Fruit fly (Drosophila melanogaster) whole organism, adult: Measurements from ENCODE around the gene FucT6.

ENCODE experiments used
- CG11617 ChIP-seq: fragments of 200-800 bp; sonication (Bioruptor generic); optimal IDR thresholded peaks from 2 replicates; lab custom pipeline; 2017; ENCODE audit warnings: mild to moderate bottlenecking, missing biosample characterization, missing genetic modification reagents, missing genetic modification characterization
- CG12768 ChIP-seq: fragments of 200-800 bp; sonication (Bioruptor generic); optimal IDR thresholded peaks from 2 replicates; lab custom pipeline; 2017; ENCODE audit warnings: missing biosample characterization, missing genetic modification characterization, mild to moderate bottlenecking, moderate library complexity, missing genetic modification reagents
- CG14711 ChIP-seq: fragments of 200-800 bp; sonication (Bioruptor generic); optimal IDR thresholded peaks from 2 replicates; lab custom pipeline; 2018; ENCODE audit warnings: missing biosample characterization, mild to moderate bottlenecking, missing genetic modification characterization, moderate library complexity
- CG1620 ChIP-seq: fragments of 200-800 bp; sonication (Bioruptor generic); optimal IDR thresholded peaks from 2 replicates; lab custom pipeline; 2016; ENCODE audit warnings: missing biosample characterization, missing genetic modification characterization
- CG33017 ChIP-seq: fragments of 200-800 bp; sonication (Bioruptor generic); optimal IDR thresholded peaks from 2 replicates; lab custom pipeline; 2018; ENCODE audit warnings: missing biosample characterization, mild to moderate bottlenecking, missing genetic modification characterization, moderate library complexity
- CG5204 ChIP-seq: fragments of 200-800 bp; sonication (Bioruptor generic); optimal IDR thresholded peaks from 2 replicates; lab custom pipeline; 2016; ENCODE audit warnings: missing biosample characterization, missing genetic modification characterization
- CG7045 ChIP-seq: fragments of 200-800 bp; sonication (Bioruptor generic); optimal IDR thresholded peaks from 2 replicates; lab custom pipeline; 2017; ENCODE audit warnings: missing biosample characterization, mild to moderate bottlenecking, missing genetic modification characterization
- CG7101 ChIP-seq: fragments of 200-800 bp; sonication (Bioruptor generic); optimal IDR thresholded peaks from 2 replicates; lab custom pipeline; 2018; ENCODE audit warnings: missing biosample characterization, mild to moderate bottlenecking, missing genetic modification characterization, moderate library complexity
- Clk ChIP-seq: fragments of 200-800 bp; sonication (Bioruptor generic); optimal IDR thresholded peaks from 2 replicates; lab custom pipeline; 2017; ENCODE audit warnings: missing biosample characterization, missing genetic modification characterization
- Crg-1 ChIP-seq: fragments of 200-800 bp; sonication (Bioruptor generic); optimal IDR thresholded peaks from 2 replicates; lab custom pipeline; 2016; ENCODE audit warnings: missing biosample characterization, missing genetic modification characterization
- Hr96 ChIP-seq: fragments of 200-800 bp; sonication (Bioruptor generic); optimal IDR thresholded peaks from 2 replicates; lab custom pipeline; 2016; ENCODE audit warnings: missing biosample characterization, missing genetic modification characterization
- Mnt ChIP-seq: fragments of 200-800 bp; sonication (Bioruptor generic); optimal IDR thresholded peaks from 2 replicates; lab custom pipeline; 2016; ENCODE audit warnings: missing biosample characterization, mild to moderate bottlenecking, missing genetic modification characterization
- bab1 ChIP-seq: fragments of 200-800 bp; sonication (Bioruptor generic); optimal IDR thresholded peaks from 3 replicates; lab custom pipeline; 2019; ENCODE audit warnings: missing biosample characterization, mild to moderate bottlenecking, missing genetic modification characterization, moderate library complexity
- cic ChIP-seq: fragments of 200-800 bp; sonication (Bioruptor generic); optimal IDR thresholded peaks from 2 replicates; lab custom pipeline; 2017; ENCODE audit warnings: missing biosample characterization, mild to moderate bottlenecking, missing genetic modification characterization, moderate library complexity
- cnc ChIP-seq, 2 experiments: fragments of >200 bp; optimal IDR thresholded peaks; 2 replicates each; lab custom pipeline; 2017
- kay ChIP-seq: fragments of 200-800 bp; sonication (Bioruptor generic); peaks from one replicate; lab custom pipeline; 2016; ENCODE audit warnings: missing biosample characterization, missing genetic modification characterization, borderline replicate concordance
- ovo ChIP-seq: fragments of 200-800 bp; sonication (Bioruptor generic); optimal IDR thresholded peaks from 2 replicates; lab custom pipeline; 2016; ENCODE audit warnings: missing biosample characterization, missing genetic modification characterization
- pad ChIP-seq: fragments of 200-800 bp; sonication (Bioruptor generic); optimal IDR thresholded peaks from 3 replicates; lab custom pipeline; 2017; ENCODE audit warnings: missing biosample characterization, missing genetic modification characterization, mild to moderate bottlenecking, moderate library complexity, missing genetic modification reagents
- tj ChIP-seq: fragments of 200-800 bp; sonication (Bioruptor generic); optimal IDR thresholded peaks from 3 replicates; lab custom pipeline; 2017; ENCODE audit warnings: missing biosample characterization, mild to moderate bottlenecking, missing genetic modification characterization, moderate library complexity
- toe ChIP-seq: fragments of 200-800 bp; sonication (Bioruptor generic); optimal IDR thresholded peaks from 2 replicates; lab custom pipeline; 2016; ENCODE audit warnings: missing biosample characterization, missing genetic modification characterization

Gene FucT6

DNA sequence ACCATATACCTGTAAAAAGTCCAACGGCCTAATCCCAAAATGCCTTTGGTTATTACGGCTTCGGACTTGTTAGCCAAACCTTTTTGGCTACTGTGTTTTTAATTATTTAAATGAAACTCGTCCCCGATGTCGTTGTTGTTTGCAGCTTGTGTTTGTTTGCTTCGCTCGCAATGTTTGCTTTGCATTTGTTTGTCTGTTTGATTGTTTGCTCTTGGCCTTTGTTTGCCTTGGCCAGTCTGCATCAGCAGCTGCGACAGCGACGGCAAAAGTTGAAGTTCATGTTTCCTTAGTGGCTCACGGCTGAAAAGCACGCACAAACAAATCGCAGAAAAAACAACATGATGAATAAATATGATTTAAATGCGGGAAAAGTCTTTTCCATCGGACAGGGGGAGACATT, 49.3 kb downstream of the FucT6 start:
- TF ChIP-seq CG7101 (peak; percentile 43), CG14711 (tag; lab: Kevin White, UChicago) (no peak), CG33017 (no peak), Clk (GFP tag; lab: Kevin White, UChicago) (no peak)

dm6 chrX:11659634-11660033, 50.1 kb downstream of the FucT6 start:
- no peak for TF ChIP-seq pad (GFP tag; lab: Kevin White, UChicago)
- no peak for TF ChIP-seq bab1 (GFP tag; lab: Kevin White, UChicago)
- no peak for TF ChIP-seq Hr96 (GFP tag; lab: Kevin White, UChicago)
- no peak for TF ChIP-seq CG14711 (tag; lab: Kevin White, UChicago)
- no peak for TF ChIP-seq Clk (GFP tag; lab: Kevin White, UChicago)
- TF ChIP-seq toe = no peak
- no peak for TF ChIP-seq CG5204 (GFP tag; lab: Kevin White, UChicago)
- no peak for TF ChIP-seq CG7045 (GFP tag; lab: Kevin White, UChicago)
- TF ChIP-seq Crg-1 = no peak
- TF ChIP-seq CG12768 (GFP tag; lab: Kevin White, UChicago) = no peak
- no peak for TF ChIP-seq kay (GFP tag; lab: Kevin White, UChicago)
- no peak for TF ChIP-seq tj
- no peak for TF ChIP-seq CG7101
- no peak for TF ChIP-seq Mnt (GFP tag; lab: Kevin White, UChicago)
- TF ChIP-seq ovo (GFP tag; lab: Kevin White, UChicago) = no peak
- TF ChIP-seq cic (GFP tag; lab: Kevin White, UChicago) = no peak
- TF ChIP-seq cnc (optimal IDR thresholded peaks at IDR 0.05; lab: Kevin White, UChicago) = no peak
- no peak for TF ChIP-seq CG33017
- TF ChIP-seq CG11617 (GFP tag; lab: Kevin White, UChicago) = no peak

DNA sequence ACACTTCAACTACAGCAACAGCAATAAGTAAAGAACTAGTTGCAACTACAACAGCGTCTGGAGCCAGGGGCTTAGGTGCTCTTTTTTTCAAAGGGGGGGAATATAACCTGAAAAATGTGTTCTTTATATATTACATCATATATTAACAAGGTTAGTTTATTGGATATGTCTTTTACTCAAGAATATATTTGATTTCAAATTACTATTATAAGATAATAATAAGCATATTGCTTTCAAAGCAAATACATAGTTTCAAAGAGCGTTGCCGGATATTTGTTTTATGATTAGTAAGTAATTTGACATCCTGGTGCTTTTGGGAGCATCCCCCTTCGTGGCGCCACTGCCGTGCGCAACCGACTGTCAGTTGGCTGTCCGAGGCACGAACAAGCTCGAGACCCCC, 50.7 kb downstream of the FucT6 start:
- TF ChIP-seq CG7045 (GFP tag; lab: Kevin White, UChicago) (peak; percentile 42), Clk (GFP tag; lab: Kevin White, UChicago) (no peak), CG33017 (peak; percentile 20), bab1 (GFP tag; lab: Kevin White, UChicago) (peak; percentile 83), CG5204 (GFP tag; lab: Kevin White, UChicago) (peak; percentile 11), Mnt (GFP tag; lab: Kevin White, UChicago) (no peak), Crg-1 (no peak), tj (peak; percentile 37), CG12768 (GFP tag; lab: Kevin White, UChicago) (peak; percentile 33), pad (GFP tag; lab: Kevin White, UChicago) (peak; percentile 28), Hr96 (GFP tag; lab: Kevin White, UChicago) (no peak), CG1620 (GFP tag; lab: Kevin White, UChicago) (no peak), toe (peak; percentile 27), cnc (optimal IDR thresholded peaks at IDR 0.05; lab: Kevin White, UChicago) (no peak), cic (GFP tag; lab: Kevin White, UChicago) (no peak), CG7101 (peak; percentile 61), kay (GFP tag; lab: Kevin White, UChicago) (no peak), ovo (GFP tag; lab: Kevin White, UChicago) (no peak), CG11617 (GFP tag; lab: Kevin White, UChicago) (peak; percentile 26), CG14711 (tag; lab: Kevin White, UChicago) (peak; percentile 47)

- TF ChIP-seq pad (GFP tag; lab: Kevin White, UChicago) = no peak
- TF ChIP-seq toe = no peak
Measured at dm6 chrX:11658181-11658842, 51.4 kb downstream of the FucT6 start.

dm6 chrX:11657140-11657539, 52.6 kb downstream of the FucT6 start:
- TF ChIP-seq Crg-1 = no peak
- no peak for TF ChIP-seq Mnt (GFP tag; lab: Kevin White, UChicago)
- TF ChIP-seq CG7101 = no peak
